Fruit fly (Drosophila melanogaster): Measurements from ENCODE around the gene CG32727.

CG32727 gene

dm6 chrX:7416953-7417352, 9.9 kb downstream of the CG32727 start, which contains the start of gene CG34337:
TSS of gene CG34337 (plus strand) at chrX:7417253.
- no peak for TF ChIP-seq cnc (optimal IDR thresholded peaks at IDR 0.05)

DNA sequence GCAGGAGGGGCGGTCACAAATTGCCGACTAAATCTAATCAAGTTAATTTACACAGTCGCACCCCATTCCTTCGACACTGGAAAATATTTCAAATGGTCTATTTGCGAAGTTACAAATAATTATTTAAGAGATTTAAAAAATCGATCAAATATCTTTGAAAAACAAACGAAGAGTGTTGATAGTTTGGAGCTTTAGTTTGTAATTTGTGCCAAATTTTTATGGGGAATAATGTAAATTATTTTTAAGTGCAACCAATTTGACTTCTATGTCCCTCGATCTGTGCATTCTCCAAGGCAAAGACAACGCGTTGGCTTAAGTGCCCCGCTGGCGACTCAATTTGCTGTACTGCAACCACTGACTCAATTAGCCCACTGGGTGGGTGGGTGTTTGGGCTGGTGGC, 10.9 kb downstream of the CG32727 start:
- TF ChIP-seq CG14711 (tag; optimal IDR thresholded peaks at IDR 0.05) (no peak), Mnt (GFP tag; optimal IDR thresholded peaks at IDR 0.05) (no peak), CG12768 (GFP tag; optimal IDR thresholded peaks at IDR 0.05) (no peak), CG5204 (GFP tag; optimal IDR thresholded peaks at IDR 0.05) (no peak)

dm6 chrX:7418294-7418693, 11.3 kb downstream of the CG32727 start, which contains the start of gene rumpel:
TSS of gene rumpel (plus strand) at chrX:7418594.
- TF ChIP-seq cnc (optimal IDR thresholded peaks at IDR 0.05) (no peak), Mnt (GFP tag; optimal IDR thresholded peaks at IDR 0.05) (no peak), kay (GFP tag; ENCODE audit: borderline replicate concordance) (no peak), pad (GFP tag; optimal IDR thresholded peaks at IDR 0.05) (no peak), Clk (GFP tag; optimal IDR thresholded peaks at IDR 0.05) (no peak), CG1620 (GFP tag; optimal IDR thresholded peaks at IDR 0.05) (no peak), CG33017 (tag; optimal IDR thresholded peaks at IDR 0.05) (no peak), tj (GFP tag; optimal IDR thresholded peaks at IDR 0.05) (no peak), cic (GFP tag; optimal IDR thresholded peaks at IDR 0.05) (no peak), CG7101 (tag; optimal IDR thresholded peaks at IDR 0.05) (no peak), CG5204 (GFP tag; optimal IDR thresholded peaks at IDR 0.05) (no peak)

DNA sequence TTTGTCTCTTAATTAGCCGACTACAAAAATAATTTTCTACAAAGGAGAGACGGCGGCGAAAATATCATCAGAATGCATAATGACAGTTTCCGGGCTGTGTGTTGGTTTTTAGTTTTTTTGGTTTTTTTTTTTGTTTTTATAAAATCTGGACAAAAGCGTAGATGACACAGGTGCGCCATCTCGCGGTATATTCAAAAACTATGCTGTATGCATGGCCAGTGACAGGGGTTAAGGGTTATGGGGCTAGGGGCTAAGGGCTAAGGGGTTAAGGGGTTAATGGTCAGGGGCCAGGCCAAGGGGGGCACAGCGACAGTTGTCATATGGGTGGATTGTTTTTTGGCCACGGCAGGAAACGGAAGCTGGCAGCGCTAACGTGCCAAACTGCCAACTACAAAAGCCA, 15.6 kb downstream of the CG32727 start:
- TF ChIP-seq bab1 (GFP tag; optimal IDR thresholded peaks at IDR 0.05) = no peak
- TF ChIP-seq cnc (optimal IDR thresholded peaks at IDR 0.05) = no peak
- no peak for TF ChIP-seq CG12768 (GFP tag; optimal IDR thresholded peaks at IDR 0.05)
- no peak for TF ChIP-seq CG7101 (tag; optimal IDR thresholded peaks at IDR 0.05)
- TF ChIP-seq CG14711 (tag; optimal IDR thresholded peaks at IDR 0.05) = no peak
- no peak for TF ChIP-seq kay (GFP tag; ENCODE audit: borderline replicate concordance)
- TF ChIP-seq CG33017 (tag; optimal IDR thresholded peaks at IDR 0.05) = no peak
- no peak for TF ChIP-seq CG7045 (GFP tag; optimal IDR thresholded peaks at IDR 0.05)

- TF ChIP-seq CG12768 (GFP tag; optimal IDR thresholded peaks at IDR 0.05) (no peak), cnc (optimal IDR thresholded peaks at IDR 0.05) (no peak), Crg-1 (GFP tag; optimal IDR thresholded peaks at IDR 0.05) (no peak), pad (GFP tag; optimal IDR thresholded peaks at IDR 0.05) (no peak)
These were observed 17.7 kb downstream of the CG32727 start, which contains the start of gene CG15036 for dm6 chrX:7424742-7425141. TSS of gene CG15036 (minus strand) at chrX:7424842.

- no peak for TF ChIP-seq CG11617 (GFP tag; optimal IDR thresholded peaks at IDR 0.05)
- TF ChIP-seq CG14711 (tag; optimal IDR thresholded peaks at IDR 0.05) = no peak
- TF ChIP-seq Mnt (GFP tag; optimal IDR thresholded peaks at IDR 0.05) = no peak
- no peak for TF ChIP-seq toe (GFP tag; optimal IDR thresholded peaks at IDR 0.05)
- TF ChIP-seq CG33017 (tag; optimal IDR thresholded peaks at IDR 0.05) = no peak
- no peak for TF ChIP-seq CG1620 (GFP tag; optimal IDR thresholded peaks at IDR 0.05)
- TF ChIP-seq bab1 (GFP tag; optimal IDR thresholded peaks at IDR 0.05) = no peak
- TF ChIP-seq cic (GFP tag; optimal IDR thresholded peaks at IDR 0.05) = no peak
- TF ChIP-seq cnc (optimal IDR thresholded peaks at IDR 0.05) = no peak
- no peak for TF ChIP-seq kay (GFP tag; ENCODE audit: borderline replicate concordance)
- TF ChIP-seq CG7045 (GFP tag; optimal IDR thresholded peaks at IDR 0.05) = no peak
- no peak for TF ChIP-seq CG5204 (GFP tag; optimal IDR thresholded peaks at IDR 0.05)
These were observed 18.6 kb downstream of the CG32727 start, which contains the start of gene CG32726 for dm6 chrX:7425643-7426042. TSS of gene CG32726 (minus strand) at chrX:7425743.

DNA sequence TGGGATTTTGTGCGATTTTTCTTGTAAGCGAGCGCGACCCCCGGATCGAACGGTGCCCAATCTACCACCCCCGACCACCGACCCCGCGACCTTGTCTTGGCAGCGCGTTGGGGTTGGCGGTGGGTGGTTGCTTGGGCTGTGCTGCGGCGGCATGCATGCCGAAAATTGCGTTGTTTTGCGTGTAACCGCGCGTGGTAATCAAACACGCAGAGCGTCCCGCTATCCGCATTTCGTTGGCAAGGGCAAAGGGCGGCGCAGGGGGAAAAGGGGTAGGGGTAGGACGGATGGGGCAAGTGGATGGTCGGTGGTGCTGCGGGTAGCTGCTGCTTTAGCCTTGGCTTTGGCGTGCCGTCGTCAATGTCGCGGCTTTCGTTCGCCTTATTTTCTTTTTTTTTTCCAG, 25.4 kb downstream of the CG32727 start:
- TF ChIP-seq CG7045 (GFP tag; optimal IDR thresholded peaks at IDR 0.05) = no peak
- TF ChIP-seq toe (GFP tag; optimal IDR thresholded peaks at IDR 0.05) = no peak
- TF ChIP-seq CG5204 (GFP tag; optimal IDR thresholded peaks at IDR 0.05) = no peak
- no peak for TF ChIP-seq CG33017 (tag; optimal IDR thresholded peaks at IDR 0.05)
- no peak for TF ChIP-seq CG7101 (tag; optimal IDR thresholded peaks at IDR 0.05)
- no peak for TF ChIP-seq bab1 (GFP tag; optimal IDR thresholded peaks at IDR 0.05)
- no peak for TF ChIP-seq pad (GFP tag; optimal IDR thresholded peaks at IDR 0.05)
- TF ChIP-seq Crg-1 (GFP tag; optimal IDR thresholded peaks at IDR 0.05) = no peak
- no peak for TF ChIP-seq ovo (GFP tag; optimal IDR thresholded peaks at IDR 0.05)
- TF ChIP-seq CG12768 (GFP tag; optimal IDR thresholded peaks at IDR 0.05) = no peak
- no peak for TF ChIP-seq Mnt (GFP tag; optimal IDR thresholded peaks at IDR 0.05)

- TF ChIP-seq pad (GFP tag; optimal IDR thresholded peaks at IDR 0.05) (peak; percentile 76), ovo (GFP tag; optimal IDR thresholded peaks at IDR 0.05) (no peak)
These were observed 38.0 kb downstream of the CG32727 start for dm6 chrX:7445023-7445422.

DNA sequence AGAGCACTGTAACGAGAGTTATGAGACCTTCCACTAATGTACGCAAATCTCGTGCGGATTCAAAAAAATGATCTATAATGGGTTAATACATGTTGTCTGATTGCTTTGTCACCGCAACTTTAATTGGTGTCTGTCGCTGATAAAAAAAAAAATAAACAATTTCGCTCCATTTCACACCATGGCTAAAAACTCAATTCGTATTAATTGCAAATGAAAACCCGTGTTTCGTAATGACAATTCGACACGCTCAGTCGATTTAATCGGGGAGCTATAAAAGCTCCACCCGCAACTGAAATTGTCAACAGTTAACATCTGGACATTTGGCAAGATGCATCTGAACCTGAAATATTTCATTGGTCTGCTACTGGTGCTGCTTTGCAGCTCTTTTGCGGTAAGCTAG, 44.9 kb downstream of the CG32727 start, which contains the start of gene CG11368:
CG11368 (plus strand) TSS at position 301 of the 400 bp plus-strand sequence.
- TF ChIP-seq cnc (optimal IDR thresholded peaks at IDR 0.05) = no peak
- no peak for TF ChIP-seq Mnt (GFP tag; optimal IDR thresholded peaks at IDR 0.05)
- no peak for TF ChIP-seq ovo (GFP tag; optimal IDR thresholded peaks at IDR 0.05)
